Fruit fly (Drosophila melanogaster) whole organism, larva: ENCODE results near the gene Tom.

Experiments used
- noc ChIP-seq: fragments of 200-800 bp; sonication (Bioruptor generic); optimal IDR thresholded peaks from 3 replicates; lab custom pipeline; 2019; ENCODE audit warnings: missing biosample characterization, mild to moderate bottlenecking, missing genetic modification characterization, moderate library complexity

Tom gene

dm6 chr3L:14984521-14985150, 15.5 kb downstream of the Tom start, which contains the start of gene mnd:
Gene mnd (plus strand): TSS chr3L:14985100.
- TF ChIP-seq noc (tag; lab: Kevin White, UChicago) = no peak

DNA sequence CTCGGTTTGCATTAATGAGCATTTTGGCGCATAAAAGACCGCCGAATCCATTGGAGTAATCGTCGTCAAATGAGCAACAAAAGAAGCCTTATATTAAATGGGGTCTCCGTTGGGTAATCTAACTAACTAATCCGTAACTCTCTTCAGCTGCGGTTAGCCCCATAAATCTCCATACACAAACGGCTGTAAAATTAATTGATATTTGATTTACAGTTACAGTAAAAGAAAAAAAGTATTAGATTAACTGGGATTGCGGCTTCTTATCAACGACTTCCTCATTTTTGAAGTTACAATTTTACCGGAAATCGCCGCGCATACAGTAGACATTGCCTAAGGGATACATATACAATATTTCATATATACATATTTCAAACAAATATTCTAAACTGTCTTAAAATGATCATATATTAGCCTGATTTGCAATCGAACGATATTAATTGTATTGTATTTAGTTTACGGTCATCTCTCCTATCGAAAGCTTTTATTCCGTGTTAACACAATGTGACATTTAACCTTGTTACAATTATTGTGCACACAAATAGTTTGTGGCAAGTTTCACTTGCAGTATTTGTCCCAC, 17.3 kb downstream of the Tom start:
- TF ChIP-seq noc (tag; lab: Kevin White, UChicago) = no peak

dm6 chr3L:14986984-14987896, 18.1 kb downstream of the Tom start:
- TF ChIP-seq noc (tag; lab: Kevin White, UChicago) = peak; percentile 35

DNA sequence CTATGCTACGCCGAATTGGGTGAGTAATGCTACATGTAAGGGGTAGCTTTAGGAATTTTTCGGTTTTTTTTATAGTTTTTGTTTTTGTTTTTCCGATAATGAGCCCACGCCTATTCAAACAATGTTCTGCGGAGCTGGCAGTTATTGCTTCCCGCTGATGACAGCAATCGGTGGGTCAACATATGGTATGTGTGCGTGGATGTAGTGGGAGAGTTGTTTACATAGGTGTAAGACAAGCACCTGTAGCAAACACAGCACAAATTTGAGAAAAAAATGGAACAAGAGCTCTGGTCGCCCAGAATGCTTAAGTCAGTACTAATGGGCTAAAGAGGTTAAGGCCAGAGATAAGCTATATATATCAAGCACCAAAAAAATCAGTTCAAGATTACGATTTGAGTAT, 19.1 kb downstream of the Tom start:
- TF ChIP-seq noc (tag; lab: Kevin White, UChicago) = no peak

dm6 chr3L:14989879-14990278, 20.7 kb downstream of the Tom start:
- TF ChIP-seq noc (tag; lab: Kevin White, UChicago) = no peak

- no peak for TF ChIP-seq noc (tag; lab: Kevin White, UChicago)
Measured at dm6 chr3L:14992025-14992424, 22.9 kb downstream of the Tom start, which contains the start of gene Zip71B. Gene Zip71B (plus strand): TSS chr3L:14992289.

DNA sequence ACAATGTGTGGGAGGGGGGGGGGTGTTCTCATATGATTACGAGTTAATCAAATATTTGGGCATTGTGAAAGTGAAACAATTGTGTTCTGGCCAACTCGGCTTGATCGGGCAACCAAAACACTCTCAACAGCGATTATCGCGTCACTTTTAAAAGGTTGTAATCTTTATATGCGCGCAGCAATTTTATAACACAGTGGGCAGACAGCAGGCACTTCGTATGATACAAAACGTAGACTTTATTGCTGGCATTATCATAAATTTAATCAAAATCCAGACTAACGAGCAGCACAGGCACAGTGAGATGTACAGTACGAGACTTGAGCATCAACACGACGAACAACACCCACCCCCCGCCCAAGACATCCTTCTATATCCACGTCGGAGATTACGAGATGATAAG, 23.7 kb downstream of the Tom start:
- peak; percentile 65 for TF ChIP-seq noc (tag; lab: Kevin White, UChicago)

DNA sequence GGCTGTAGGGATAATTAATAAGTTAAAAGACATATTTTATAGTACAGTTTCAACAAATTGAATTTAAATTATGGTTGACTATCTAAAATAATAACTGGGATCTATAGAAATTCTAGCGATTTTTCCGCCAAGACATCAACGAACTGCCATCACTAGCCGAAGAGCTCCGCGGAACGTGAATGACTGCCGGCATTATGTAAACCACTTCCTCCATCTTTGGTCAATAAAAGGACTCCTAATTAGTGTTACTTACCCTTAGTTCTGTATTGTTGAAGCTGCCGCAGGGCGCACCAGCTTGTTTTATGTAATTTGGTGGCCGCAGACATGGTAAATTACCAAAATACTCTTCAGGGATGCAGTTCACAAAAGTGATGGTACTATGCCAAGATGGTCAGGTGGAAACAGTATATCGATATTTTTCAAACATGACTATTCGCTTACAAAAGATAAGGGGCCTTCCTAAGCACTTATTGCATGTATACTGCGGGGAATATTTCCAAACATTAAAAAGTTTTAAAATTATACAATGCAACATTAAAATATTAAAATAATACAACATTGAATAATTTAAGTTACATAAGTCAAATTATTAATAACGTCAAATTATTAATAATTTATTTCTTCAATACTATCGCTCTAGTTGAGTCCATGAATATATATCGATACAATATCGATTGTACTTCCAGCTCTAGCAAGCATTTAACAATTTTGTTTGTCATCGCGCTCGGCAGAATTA, 30.3 kb downstream of the Tom start, which contains the start of the genes mRpL39 and Prosbeta2:
Gene mRpL39, minus strand, starts transcription at position 383 of the 736 bp plus-strand sequence.
Gene Prosbeta2, plus strand, starts transcription at position 668 of the 736 bp plus-strand sequence.
- no peak for TF ChIP-seq noc (tag; lab: Kevin White, UChicago)

DNA sequence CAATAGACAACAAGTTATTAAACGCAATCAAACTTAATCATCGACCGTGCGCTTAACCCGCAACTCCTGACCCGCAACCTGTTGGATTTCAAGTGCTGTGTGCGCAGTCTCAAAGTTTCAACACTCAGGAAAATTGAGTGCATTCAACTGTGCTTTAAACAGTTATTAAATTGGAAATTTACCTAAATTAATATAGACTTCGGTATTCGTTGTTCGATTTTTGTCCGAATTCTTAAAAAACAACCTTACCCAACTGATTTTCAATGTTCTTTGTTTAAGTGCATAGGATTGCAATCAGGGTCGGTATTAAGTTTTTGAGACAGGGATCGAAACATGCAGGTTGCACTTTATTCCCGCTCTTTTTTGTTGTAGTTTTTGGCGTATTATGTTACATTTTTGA, 35.9 kb downstream of the Tom start:
- no peak for TF ChIP-seq noc (tag; lab: Kevin White, UChicago)

DNA sequence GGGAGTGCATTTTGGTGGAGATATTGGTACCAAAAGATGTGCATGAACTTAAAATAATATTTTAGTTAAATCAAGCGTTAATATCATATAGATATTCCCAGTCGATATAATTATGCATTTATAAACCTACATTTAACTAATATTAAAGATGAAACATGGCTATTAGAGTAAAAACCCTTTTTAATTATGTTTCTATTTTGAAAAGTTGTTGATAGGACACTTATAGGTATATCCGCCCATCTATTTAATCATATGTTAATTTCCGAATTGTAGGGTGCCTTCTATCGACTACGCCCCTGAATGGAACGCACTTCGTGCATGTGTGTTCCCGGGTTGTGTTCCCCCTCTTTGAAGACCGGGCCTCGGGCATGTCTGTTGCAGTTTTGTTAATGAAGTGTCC, 36.6 kb downstream of the Tom start:
- TF ChIP-seq noc (tag; lab: Kevin White, UChicago) = no peak

DNA sequence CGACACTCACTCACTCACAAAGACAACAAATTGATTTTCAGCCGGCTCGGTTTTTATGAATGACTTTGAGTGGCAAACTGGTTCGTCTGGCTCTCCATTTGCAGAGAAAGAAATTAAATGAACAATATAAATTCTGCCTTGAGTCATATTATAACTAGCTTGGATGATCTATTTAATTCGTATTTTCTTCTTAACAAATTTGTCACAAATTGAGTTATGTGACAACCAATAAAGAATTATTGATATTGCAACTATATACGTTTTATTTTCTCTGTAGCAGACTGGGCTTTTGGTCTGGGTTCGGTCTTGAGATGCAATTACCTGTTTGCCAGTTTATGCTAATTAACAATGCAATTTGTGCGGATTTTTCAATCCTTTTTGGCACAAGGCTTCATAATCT, 37.7 kb downstream of the Tom start:
- TF ChIP-seq noc (tag; lab: Kevin White, UChicago) = no peak

- TF ChIP-seq noc (tag; lab: Kevin White, UChicago) = no peak
Measured at dm6 chr3L:15007271-15007948, 38.3 kb downstream of the Tom start.

DNA sequence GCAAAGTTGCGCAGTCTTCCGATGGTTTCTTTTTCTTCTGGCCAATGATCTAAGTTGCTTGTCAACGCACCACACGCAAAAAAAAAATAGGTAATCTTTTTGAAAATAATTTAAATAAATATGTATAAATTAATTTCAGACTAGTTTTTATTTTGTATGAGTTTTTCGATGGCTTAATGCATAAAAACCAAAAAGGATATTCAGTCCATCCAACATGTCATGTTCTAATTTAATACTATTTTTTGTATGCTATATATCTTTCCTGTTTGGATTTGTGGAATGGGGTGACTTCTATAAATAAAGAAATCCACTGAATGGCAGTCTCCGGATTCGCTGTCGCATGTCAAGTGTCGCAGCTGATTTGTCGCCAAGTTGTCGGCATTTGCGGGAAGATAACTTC, 40.5 kb downstream of the Tom start:
- TF ChIP-seq noc (tag; lab: Kevin White, UChicago) = no peak

dm6 chr3L:15010601-15011000, 41.5 kb downstream of the Tom start:
- no peak for TF ChIP-seq noc (tag; lab: Kevin White, UChicago)

- no peak for TF ChIP-seq noc (tag; lab: Kevin White, UChicago)
Measured at dm6 chr3L:15011142-15011541, 42.0 kb downstream of the Tom start.
